Fruit fly (Drosophila melanogaster) whole organism, larva: ENCODE results near the gene Dhc64C.

ENCODE experiments used
- noc ChIP-seq: fragments of 200-800 bp; sonication (Bioruptor generic); optimal IDR thresholded peaks from 3 replicates; lab custom pipeline; 2019; ENCODE audit warnings: missing biosample characterization, mild to moderate bottlenecking, missing genetic modification characterization, moderate library complexity

Gene Dhc64C

DNA sequence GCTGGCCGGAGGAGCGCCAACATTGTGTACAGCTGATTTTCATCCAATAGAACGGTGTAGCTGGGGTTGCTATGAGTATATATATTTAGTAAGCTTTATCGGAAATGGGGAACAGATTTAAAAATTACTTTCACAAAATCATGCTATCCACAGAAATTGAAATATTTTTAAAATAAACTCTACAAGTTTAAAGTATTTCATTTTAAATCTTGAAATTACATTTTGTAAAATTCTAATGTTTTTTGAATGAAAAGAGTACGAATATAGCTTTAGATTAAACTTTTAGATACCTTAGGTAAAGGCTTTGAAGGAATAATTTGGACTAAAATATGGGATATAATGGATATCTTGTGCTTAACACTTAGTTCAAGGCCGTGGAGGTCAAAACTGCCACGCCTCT, 18.2 kb downstream of the Dhc64C start, which contains the start of gene CG18808:
TSS of gene CG18808 (minus strand) at position 101 of the 400 bp plus-strand sequence.
- no peak for TF ChIP-seq noc (tag; lab: Kevin White, UChicago)

DNA sequence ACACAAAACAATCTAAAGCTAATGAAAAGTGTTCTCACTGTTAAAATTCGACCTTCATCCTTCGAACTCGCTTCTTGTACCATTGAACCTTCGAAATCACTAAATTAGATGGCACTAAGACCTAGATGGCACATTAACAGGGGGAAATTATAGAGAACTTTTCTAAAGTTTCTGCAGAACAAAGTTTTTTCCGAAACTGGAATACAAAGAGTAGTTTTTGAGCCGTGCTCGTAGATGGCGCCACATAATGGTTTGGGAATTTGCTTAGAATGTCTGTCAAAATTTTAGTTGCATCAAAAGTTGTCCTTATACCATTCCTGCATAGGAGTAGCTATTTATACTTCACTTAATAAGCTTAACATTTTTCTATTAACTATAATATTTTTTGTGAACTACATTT, 19.7 kb downstream of the Dhc64C start:
- TF ChIP-seq noc (tag; lab: Kevin White, UChicago) = no peak

- TF ChIP-seq noc (tag; lab: Kevin White, UChicago) = no peak
These were observed 20.3 kb downstream of the Dhc64C start, which contains the start of gene CG7509 for dm6 chr3L:4805174-4805573. Gene CG7509 (minus strand): TSS chr3L:4805274.

dm6 chr3L:4800641-4801040, 24.8 kb downstream of the Dhc64C start:
- no peak for TF ChIP-seq noc (tag; lab: Kevin White, UChicago)

DNA sequence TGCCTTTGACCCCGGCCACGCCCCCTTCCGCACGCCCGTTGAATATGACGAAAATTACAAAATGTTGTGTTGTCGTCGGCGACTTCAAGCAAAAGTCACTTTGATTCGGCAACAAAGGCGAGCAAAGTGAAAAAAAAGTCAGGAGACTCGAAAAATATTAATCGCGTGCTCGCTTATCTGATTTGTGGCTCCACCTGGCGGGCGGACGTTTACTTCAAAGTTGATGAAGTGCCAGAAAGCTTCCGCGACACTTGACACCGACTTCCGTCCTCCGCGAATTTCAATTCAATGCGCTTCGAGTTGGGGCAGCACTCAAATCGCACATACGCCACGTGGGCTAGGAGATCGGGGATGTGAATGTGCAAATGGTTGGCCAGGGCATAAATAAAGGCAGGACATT, 49.1 kb downstream of the Dhc64C start:
- no peak for TF ChIP-seq noc (tag; lab: Kevin White, UChicago)

- TF ChIP-seq noc (tag; lab: Kevin White, UChicago) = no peak
These were observed 67.9 kb downstream of the Dhc64C start, which contains the start of gene CG13711 for dm6 chr3L:4757583-4757982. Gene CG13711 (plus strand): TSS chr3L:4757883.
